Fruit fly (Drosophila melanogaster) whole organism, embryonic: ENCODE data around the gene CG18171.

ENCODE experiments used
- Adf1 ChIP-seq: fragments of 200-800 bp; sonication (Bioruptor generic); IDR thresholded peaks from 2 replicates; pipeline ENCODE4 v1.3.6; 2022; ENCODE audit warnings: missing biosample characterization, missing genetic modification characterization
- Atf6 ChIP-seq: fragments of 200-800 bp; sonication (Bioruptor generic); IDR thresholded peaks from 2 replicates; pipeline ENCODE4 v1.3.6; 2022; ENCODE audit warnings: missing biosample characterization, missing genetic modification characterization
- B-H1 ChIP-seq: fragments of 200-800 bp; sonication (Bioruptor generic); IDR thresholded peaks from 3 replicates; pipeline ENCODE4 v1.3.6; 2022; ENCODE audit warnings: missing biosample characterization, missing genetic modification characterization
- Bdp1 ChIP-seq: fragments of 200-800 bp; sonication (Bioruptor generic); optimal IDR thresholded peaks from 3 replicates; lab custom pipeline; 2016; ENCODE audit warnings: missing biosample characterization, missing genetic modification characterization
- BtbVII ChIP-seq: fragments of 200-800 bp; sonication (Bioruptor generic); optimal IDR thresholded peaks from 3 replicates; lab custom pipeline; 2017; ENCODE audit warnings: missing biosample characterization, mild to moderate bottlenecking, missing genetic modification characterization
- CG11398 ChIP-seq: fragments of 200-800 bp; sonication (Bioruptor generic); optimal IDR thresholded peaks from 2 replicates; lab custom pipeline; 2016; ENCODE audit warnings: missing biosample characterization, missing genetic modification characterization
- CG12299 ChIP-seq: fragments of 200-800 bp; sonication (Bioruptor generic); optimal IDR thresholded peaks from 2 replicates; lab custom pipeline; 2018; ENCODE audit warnings: missing biosample characterization, mild to moderate bottlenecking, missing genetic modification characterization
- CG13424 ChIP-seq: fragments of 200-800 bp; sonication (Bioruptor generic); optimal IDR thresholded peaks from 2 replicates; lab custom pipeline; 2019; ENCODE audit warnings: missing biosample characterization, mild to moderate bottlenecking, missing genetic modification characterization, moderate library complexity
- CG15479 ChIP-seq: fragments of 200-800 bp; sonication (Bioruptor generic); optimal IDR thresholded peaks from 3 replicates; lab custom pipeline; 2019; ENCODE audit warnings: missing biosample characterization, mild to moderate bottlenecking, missing genetic modification characterization, moderate library complexity
- CG15696 ChIP-seq: fragments of 200-800 bp; sonication (Bioruptor generic); optimal IDR thresholded peaks from 2 replicates; lab custom pipeline; 2019; ENCODE audit warnings: missing biosample characterization, mild to moderate bottlenecking, missing genetic modification characterization, moderate library complexity
- CG1603 ChIP-seq: fragments of 200-800 bp; sonication (Bioruptor generic); optimal IDR thresholded peaks from 2 replicates; lab custom pipeline; 2019; ENCODE audit warnings: missing biosample characterization, mild to moderate bottlenecking, missing genetic modification characterization, moderate library complexity
- CG18599 ChIP-seq: fragments of 200-800 bp; sonication (Bioruptor generic); optimal IDR thresholded peaks from 3 replicates; lab custom pipeline; 2017; ENCODE audit warnings: missing biosample characterization, missing genetic modification characterization, mild to moderate bottlenecking, moderate library complexity, missing genetic modification reagents
- CG18619 ChIP-seq: fragments of 200-800 bp; sonication (Bioruptor generic); optimal IDR thresholded peaks from 3 replicates; lab custom pipeline; 2017; ENCODE audit warnings: missing biosample characterization, mild to moderate bottlenecking, missing genetic modification characterization
- CG2678 ChIP-seq: fragments of 200-800 bp; sonication (Bioruptor generic); optimal IDR thresholded peaks from 3 replicates; lab custom pipeline; 2019; ENCODE audit warnings: missing biosample characterization, mild to moderate bottlenecking, missing genetic modification characterization, moderate library complexity
- CG31388 ChIP-seq: fragments of 200-800 bp; sonication (Bioruptor generic); optimal IDR thresholded peaks from 2 replicates; lab custom pipeline; 2016; ENCODE audit warnings: missing biosample characterization, missing genetic modification characterization
- CG32532 ChIP-seq: fragments of 200-800 bp; sonication (Bioruptor generic); IDR thresholded peaks from 2 replicates; pipeline ENCODE4 v1.3.6; 2022; ENCODE audit warnings: missing biosample characterization, missing genetic modification characterization
- CG33213 ChIP-seq: fragments of 200-800 bp; sonication (Bioruptor generic); optimal IDR thresholded peaks from 3 replicates; lab custom pipeline; 2016; ENCODE audit warnings: missing biosample characterization, missing genetic modification characterization
- CG33557 ChIP-seq: fragments of 200-800 bp; sonication (Bioruptor generic); optimal IDR thresholded peaks from 2 replicates; lab custom pipeline; 2019; ENCODE audit warnings: missing biosample characterization, mild to moderate bottlenecking, missing genetic modification characterization, moderate library complexity
- CG3995 ChIP-seq: fragments of 200-800 bp; sonication (Bioruptor generic); optimal IDR thresholded peaks from 3 replicates; lab custom pipeline; 2016; ENCODE audit warnings: missing biosample characterization, missing genetic modification characterization
- CG42726 ChIP-seq: fragments of 200-800 bp; sonication (Bioruptor generic); IDR thresholded peaks from 2 replicates; pipeline ENCODE4 v1.3.6; 2022; ENCODE audit warnings: missing biosample characterization, missing genetic modification characterization; ENCODE audit not compliant: partially characterized antibody
- CG5180 ChIP-seq: fragments of 200-800 bp; sonication (Bioruptor generic); optimal IDR thresholded peaks from 3 replicates; lab custom pipeline; 2017; ENCODE audit warnings: missing biosample characterization, missing genetic modification characterization, mild to moderate bottlenecking, moderate library complexity, missing genetic modification reagents
- CG6254 ChIP-seq: fragments of 200-800 bp; sonication (Bioruptor generic); optimal IDR thresholded peaks from 3 replicates; lab custom pipeline; 2017; ENCODE audit warnings: mild to moderate bottlenecking, missing biosample characterization, missing genetic modification reagents, missing genetic modification characterization
- CG6654 ChIP-seq: fragments of 200-800 bp; sonication (Bioruptor generic); optimal IDR thresholded peaks from 2 replicates; lab custom pipeline; 2017; ENCODE audit warnings: missing biosample characterization, mild to moderate bottlenecking, missing genetic modification characterization
- CG7372 ChIP-seq: fragments of 200-800 bp; sonication (Bioruptor generic); IDR thresholded peaks from 2 replicates; pipeline ENCODE4 v1.3.6; 2022; ENCODE audit warnings: missing biosample characterization, missing genetic modification characterization
- CG9876 ChIP-seq: fragments of 200-800 bp; sonication (Bioruptor generic); optimal IDR thresholded peaks from 2 replicates; lab custom pipeline; 2016; ENCODE audit warnings: missing biosample characterization, missing genetic modification characterization
- CHES-1-like ChIP-seq: fragments of 200-800 bp; sonication (Bioruptor generic); optimal IDR thresholded peaks from 2 replicates; lab custom pipeline; 2016; ENCODE audit warnings: missing biosample characterization, missing genetic modification characterization
- Deaf1 ChIP-seq: fragments of 200-800 bp; optimal IDR thresholded peaks from 3 replicates; lab custom pipeline; 2019; ENCODE audit warnings: missing biosample characterization, mild to moderate bottlenecking, missing genetic modification characterization, moderate library complexity
- E2f1 ChIP-seq: fragments of 200-800 bp; sonication (Bioruptor generic); IDR thresholded peaks from 2 replicates; pipeline ENCODE4 v1.3.6; 2022; ENCODE audit warnings: missing biosample characterization, missing genetic modification characterization
- Fer1 ChIP-seq: fragments of 200-800 bp; sonication (Bioruptor generic); optimal IDR thresholded peaks from 2 replicates; lab custom pipeline; 2017; ENCODE audit warnings: missing biosample characterization, mild to moderate bottlenecking, missing genetic modification characterization
- HLH4C ChIP-seq: fragments of 200-800 bp; sonication (Bioruptor generic); IDR thresholded peaks from 3 replicates; pipeline ENCODE4 v1.3.6; 2022; ENCODE audit warnings: missing biosample characterization, missing genetic modification characterization; ENCODE audit not compliant: partially characterized antibody
- HmgZ ChIP-seq: fragments of 200-800 bp; sonication (Bioruptor generic); optimal IDR thresholded peaks from 2 replicates; lab custom pipeline; 2018; ENCODE audit warnings: missing biosample characterization, mild to moderate bottlenecking, missing genetic modification characterization
- Hr51 ChIP-seq, 2 experiments: fragments of 200-800 bp; sonication (Bioruptor generic); optimal IDR thresholded peaks; 2 replicates in 1 of 2; 3 replicates in 1 of 2; lab custom pipeline; 2016 to 2018; ENCODE audit warnings: missing biosample characterization in 2 of 2, missing genetic modification characterization in 2 of 2, mild to moderate bottlenecking in 1 of 2, moderate library complexity in 1 of 2
- Neu2 ChIP-seq: fragments of 200-800 bp; sonication (Bioruptor generic); optimal IDR thresholded peaks from 3 replicates; lab custom pipeline; 2016; ENCODE audit warnings: missing biosample characterization, missing genetic modification characterization, borderline replicate concordance
- Nf-YC ChIP-seq: fragments of 200-800 bp; optimal IDR thresholded peaks from 3 replicates; lab custom pipeline; 2019; ENCODE audit warnings: missing biosample characterization, mild to moderate bottlenecking, missing genetic modification characterization, moderate library complexity
- Sox100B ChIP-seq: fragments of 200-800 bp; sonication (Bioruptor generic); optimal IDR thresholded peaks from 3 replicates; lab custom pipeline; 2018; ENCODE audit warnings: missing biosample characterization, mild to moderate bottlenecking, missing genetic modification characterization
- abd-A ChIP-seq: fragments of 200-800 bp; sonication (Bioruptor generic); optimal IDR thresholded peaks from 3 replicates; lab custom pipeline; 2019; ENCODE audit warnings: missing biosample characterization, mild to moderate bottlenecking, missing genetic modification characterization, moderate library complexity
- ac ChIP-seq: fragments of 200-800 bp; sonication (Bioruptor generic); optimal IDR thresholded peaks from 3 replicates; lab custom pipeline; 2017; ENCODE audit warnings: missing biosample characterization, mild to moderate bottlenecking, missing genetic modification characterization
- bcd ChIP-seq: fragments of 200-800 bp; sonication (Bioruptor generic); optimal IDR thresholded peaks from 2 replicates; lab custom pipeline; 2017; ENCODE audit warnings: missing biosample characterization, mild to moderate bottlenecking, missing genetic modification characterization
- dmrt99B ChIP-seq: fragments of 200-800 bp; sonication (Bioruptor generic); optimal IDR thresholded peaks from 2 replicates; lab custom pipeline; 2018; ENCODE audit warnings: missing biosample characterization, mild to moderate bottlenecking, missing genetic modification characterization, moderate library complexity
- dpn ChIP-seq, 2 experiments: fragments of 200-800 bp; sonication (Bioruptor generic); optimal IDR thresholded peaks; 3 replicates each; lab custom pipeline; 2016; ENCODE audit warnings: missing biosample characterization in 2 of 2, missing genetic modification characterization in 2 of 2
- hth ChIP-seq: fragments of >200 bp; optimal IDR thresholded peaks from 2 replicates; lab custom pipeline; 2017; ENCODE audit warnings: inconsistent platforms
- jigr1 ChIP-seq: fragments of 200-800 bp; sonication (Bioruptor generic); IDR thresholded peaks from 3 replicates; pipeline ENCODE4 v1.3.6; 2022; ENCODE audit warnings: missing biosample characterization, missing genetic modification characterization
- lilli ChIP-seq: fragments of 200-800 bp; sonication (Bioruptor generic); optimal IDR thresholded peaks from 3 replicates; lab custom pipeline; 2016; ENCODE audit warnings: missing biosample characterization, missing genetic modification characterization
- luna ChIP-seq: fragments of 200-800 bp; sonication (Bioruptor generic); optimal IDR thresholded peaks from 2 replicates; lab custom pipeline; 2016; ENCODE audit warnings: missing biosample characterization, missing genetic modification characterization
- sens-2 ChIP-seq: fragments of 200-800 bp; sonication (Bioruptor generic); IDR thresholded peaks from 2 replicates; pipeline ENCODE4 v1.3.6; 2022; ENCODE audit warnings: missing biosample characterization, missing genetic modification characterization
- sna ChIP-seq: fragments of 200-800 bp; sonication (Bioruptor generic); IDR thresholded peaks from 2 replicates; pipeline ENCODE4 v1.3.6; 2022; ENCODE audit warnings: missing biosample characterization, missing genetic modification characterization; ENCODE audit not compliant: partially characterized antibody
- toy ChIP-seq: fragments of 200-800 bp; sonication (Bioruptor generic); IDR thresholded peaks from 2 replicates; pipeline ENCODE4 v1.3.6; 2022; ENCODE audit warnings: missing biosample characterization, missing genetic modification characterization
- wor ChIP-seq: fragments of 200-800 bp; sonication (Bioruptor generic); IDR thresholded peaks from 2 replicates; pipeline ENCODE4 v1.3.6; 2022; ENCODE audit warnings: missing biosample characterization, missing genetic modification characterization

Gene CG18171

dm6 chr3L:1741655-1742551, 18.9 kb upstream of the CG18171 start (continued):
- no peak for TF ChIP-seq CG7372 (GFP tag; lab: Robert Waterston, UW)
- TF ChIP-seq CHES-1-like, result no peak
- TF ChIP-seq Sox100B, result no peak
- no peak for TF ChIP-seq hth
- peak; percentile 30 for TF ChIP-seq CG2678
- peak; percentile 84 for TF ChIP-seq Neu2 (GFP tag; lab: Kevin White, UChicago)
- peak; percentile 9 for TF ChIP-seq BtbVII (GFP tag; lab: Kevin White, UChicago)
- no peak for TF ChIP-seq CG13424
- TF ChIP-seq sna, result 0 out of 2 replicates have a peak, but pooled peaks have one; percentile 22
- TF ChIP-seq CG6254 (GFP tag; lab: Kevin White, UChicago), result peak; percentile 39
- TF ChIP-seq CG42726 (GFP tag; lab: Robert Waterston, UW), result no peak
- no peak for TF ChIP-seq jigr1 (GFP tag; lab: Robert Waterston, UW)
- no peak for TF ChIP-seq CG32532 (GFP tag; lab: Robert Waterston, UW)
- TF ChIP-seq CG1603 (tag; lab: Kevin White, UChicago), result no peak
- no peak for TF ChIP-seq wor
- TF ChIP-seq luna (GFP tag; lab: Kevin White, UChicago), result no peak
- no peak for TF ChIP-seq CG31388 (GFP tag; lab: Kevin White, UChicago)
- TF ChIP-seq CG9876 (GFP tag; lab: Kevin White, UChicago), result no peak
- TF ChIP-seq CG18599 (GFP tag; lab: Kevin White, UChicago), result no peak
- TF ChIP-seq abd-A (tag; lab: Kevin White, UChicago), result peak; percentile 11
- no peak for TF ChIP-seq CG18619 (GFP tag; lab: Kevin White, UChicago)
- no peak for TF ChIP-seq CG6654 (GFP tag; lab: Kevin White, UChicago)
- no peak for TF ChIP-seq sens-2 (GFP tag; lab: Robert Waterston, UW)
- no peak for TF ChIP-seq CG33557 (GFP tag; lab: Kevin White, UChicago)
- no peak for TF ChIP-seq CG11398 (GFP tag; lab: Kevin White, UChicago)
- peak; percentile 22 for TF ChIP-seq HmgZ (tag; lab: Kevin White, UChicago)
- TF ChIP-seq bcd, result no peak
- peak; percentile 51 for TF ChIP-seq Deaf1 (tag; lab: Kevin White, UChicago)
- peak; percentile 50; the same call in 1 of the 3 replicates for TF ChIP-seq HLH4C (GFP tag; lab: Robert Waterston, UW)
- no peak for TF ChIP-seq lilli
- TF ChIP-seq Bdp1 (GFP tag; lab: Kevin White, UChicago), result no peak
- TF ChIP-seq CG3995 (GFP tag; lab: Kevin White, UChicago), result no peak
- TF ChIP-seq CG5180 (GFP tag; lab: Kevin White, UChicago), result peak; percentile 63
- no peak for TF ChIP-seq Hr51 (GFP tag; optimal IDR thresholded peaks at IDR 0.05; lab: Kevin White, UChicago)
- TF ChIP-seq ac (GFP tag; lab: Kevin White, UChicago), result no peak
- no peak for TF ChIP-seq CG12299 (tag; lab: Kevin White, UChicago)
- no peak for TF ChIP-seq CG15479 (GFP tag; lab: Kevin White, UChicago)
- peak; percentile 63 for TF ChIP-seq Nf-YC (tag; lab: Kevin White, UChicago)
- no peak for TF ChIP-seq dpn (GFP tag; optimal IDR thresholded peaks at IDR 0.05; lab: Kevin White, UChicago)
- no peak; the same call in 1 of the 2 replicates for TF ChIP-seq Atf6 (GFP tag; lab: Robert Waterston, UW)
- TF ChIP-seq CG33213 (GFP tag; lab: Kevin White, UChicago), result no peak
- TF ChIP-seq toy (GFP tag; lab: Robert Waterston, UW), result no peak
- TF ChIP-seq Adf1, result peak; percentile 43; the same call in 1 of the 2 replicates
- no peak for TF ChIP-seq B-H1 (GFP tag; lab: Robert Waterston, UW)
- TF ChIP-seq Fer1 (GFP tag; lab: Kevin White, UChicago), result no peak
- TF ChIP-seq CG15696, result no peak
- TF ChIP-seq E2f1, result peak; percentile 14; the same call in 1 of the 2 replicates
- TF ChIP-seq dmrt99B (tag; lab: Kevin White, UChicago), result no peak
